Worm (Caenorhabditis elegans) whole organism, L4/young adult: Measurements from ENCODE around the gene T06C12.11.

Experiments used
- W03F9.2 ChIP-seq: fragments of 150-350 bp; optimal IDR thresholded peaks from 2 replicates; lab custom pipeline; 2014; ENCODE audit warnings: missing biosample characterization, missing genetic modification characterization
- dao-5 ChIP-seq: sonication (generic microtip); optimal IDR thresholded peaks from 2 replicates; lab custom pipeline; 2016; ENCODE audit warnings: missing genotype, missing genetic modification characterization, moderate library complexity, missing compliant biosample characterization
- him-1 ChIP-seq: sonication (generic microtip); optimal IDR thresholded peaks from 2 replicates; lab custom pipeline; 2016; ENCODE audit warnings: missing genotype, missing genetic modification reagents, missing genetic modification characterization, missing compliant biosample characterization

DNA sequence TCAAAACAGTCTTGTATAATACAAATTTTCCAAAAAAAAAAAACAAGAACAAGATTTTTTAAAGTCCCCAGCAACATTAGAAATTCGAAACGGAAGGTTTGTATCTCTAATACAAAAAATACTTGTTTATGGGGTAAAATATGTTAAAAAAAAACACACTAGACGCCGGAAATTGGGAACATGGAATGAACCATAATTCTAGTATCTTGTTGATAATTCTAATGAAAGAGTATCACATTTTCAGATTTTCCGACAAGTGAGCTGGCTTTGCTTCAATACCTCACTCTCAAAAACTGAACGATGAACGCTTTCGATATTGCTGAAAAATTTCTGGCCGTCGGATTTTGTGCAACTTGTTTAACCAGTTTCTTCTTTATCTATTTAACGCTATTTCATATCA lies 4.9 kb downstream of the T06C12.11 start, which contains the start of gene str-60:
- no peak for TF ChIP-seq W03F9.2 (tag; lab: Kevin White, UChicago)
- TF ChIP-seq him-1 (tag; lab: Kevin White, UChicago) = no peak
- no peak for TF ChIP-seq dao-5 (tag; lab: Kevin White, UChicago)
